Worm (Caenorhabditis elegans) whole organism, L4 larva: ENCODE data around the gene Y55F3BR.6.

Source experiments
- F10B5.3 ChIP-seq: sonication (generic microtip); optimal IDR thresholded peaks from 2 replicates; lab custom pipeline; 2016; ENCODE audit warnings: mild to moderate bottlenecking, missing genetic modification characterization, missing compliant biosample characterization
- F49E8.2 ChIP-seq: sonication (generic microtip); optimal IDR thresholded peaks from 2 replicates; lab custom pipeline; 2016; ENCODE audit warnings: missing compliant biosample characterization, mild to moderate bottlenecking, missing genetic modification characterization, borderline replicate concordance
- R02D3.7 ChIP-seq: fragments of 150-350 bp; sonication (generic microtip); optimal IDR thresholded peaks from 3 replicates; lab custom pipeline; 2014; ENCODE audit warnings: missing biosample characterization, missing genetic modification characterization
- T26A8.4 ChIP-seq: fragments of 200-800 bp; sonication (Bioruptor generic); IDR thresholded peaks from 2 replicates; pipeline ENCODE4 v1.3.6; 2022; ENCODE audit warnings: missing genetic modification characterization, missing compliant biosample characterization
- Y48G9A.11 ChIP-seq: fragments of 200-800 bp; sonication (Bioruptor generic); IDR thresholded peaks from 2 replicates; pipeline ENCODE4 v1.3.6; 2022; ENCODE audit warnings: missing genetic modification reagents, missing genetic modification characterization, missing compliant biosample characterization
- Y75B8A.6 ChIP-seq: fragments of 200-800 bp; sonication (Bioruptor generic); IDR thresholded peaks from 2 replicates; pipeline ENCODE4 v1.3.6; 2022; ENCODE audit warnings: missing genetic modification reagents, missing genetic modification characterization, missing compliant biosample characterization
- ZK337.2 ChIP-seq: fragments of 200-800 bp; sonication (Bioruptor generic); IDR thresholded peaks from 2 replicates; pipeline ENCODE4 v1.3.6; 2022; ENCODE audit warnings: missing genetic modification reagents, missing genetic modification characterization, missing compliant biosample characterization
- aha-1 ChIP-seq: fragments of 150-350 bp; peaks from one replicate; lab custom pipeline; 2014; ENCODE audit warnings: missing biosample characterization, missing genetic modification characterization
- ama-1 ChIP-seq: fragments of 150-350 bp; optimal IDR thresholded peaks from 2 replicates; lab custom pipeline; 2014; ENCODE audit warnings: inconsistent platforms, mixed read lengths
- arid-1 ChIP-seq: fragments of 200-800 bp; sonication (Bioruptor generic); conservative IDR thresholded peaks from 2 replicates; pipeline ENCODE4 v1.3.6; 2022; ENCODE audit warnings: missing genetic modification reagents, missing genetic modification characterization, missing compliant biosample characterization
- ceh-20 ChIP-seq: fragments of 200-800 bp; sonication (Bioruptor generic); IDR thresholded peaks from 2 replicates; pipeline ENCODE4 v1.3.6; 2022; ENCODE audit warnings: missing genetic modification reagents, missing genetic modification characterization, missing compliant biosample characterization
- ceh-28 ChIP-seq: fragments of 150-350 bp; optimal IDR thresholded peaks from 2 replicates; lab custom pipeline; 2014; ENCODE audit warnings: missing biosample characterization, missing genetic modification reagents, missing genetic modification characterization
- ceh-32 ChIP-seq: sonication (generic microtip); optimal IDR thresholded peaks from 2 replicates; lab custom pipeline; 2016; ENCODE audit warnings: mild to moderate bottlenecking, missing genetic modification characterization, missing compliant biosample characterization; ENCODE audit not compliant: poor library complexity
- ceh-44 ChIP-seq: fragments of 200-800 bp; sonication (Bioruptor generic); IDR thresholded peaks from 2 replicates; pipeline ENCODE4 v1.3.6; 2022; ENCODE audit warnings: missing genetic modification reagents, missing genetic modification characterization, missing compliant biosample characterization
- ceh-82 ChIP-seq: sonication (generic microtip); optimal IDR thresholded peaks from 2 replicates; lab custom pipeline; 2017; ENCODE audit warnings: missing biosample characterization, missing genetic modification characterization
- ctbp-1 ChIP-seq: fragments of 200-800 bp; sonication (Bioruptor generic); IDR thresholded peaks from 2 replicates; pipeline ENCODE4 v1.3.6; 2022; ENCODE audit warnings: missing genetic modification reagents, missing genetic modification characterization, missing compliant biosample characterization
- daf-8 ChIP-seq: fragments of 200-800 bp; sonication (Bioruptor generic); IDR thresholded peaks from 2 replicates; pipeline ENCODE4 v1.3.6; 2022; ENCODE audit warnings: missing genetic modification characterization, missing compliant biosample characterization
- dpl-1 ChIP-seq: fragments of 150-350 bp; optimal IDR thresholded peaks from 2 replicates; lab custom pipeline; 2014; ENCODE audit warnings: missing biosample characterization, missing genetic modification reagents, missing genetic modification characterization
- egl-43 ChIP-seq: fragments of 200-800 bp; sonication (Bioruptor generic); IDR thresholded peaks from 2 replicates; pipeline ENCODE4 v1.3.6; 2022; ENCODE audit warnings: missing genetic modification reagents, missing genetic modification characterization, missing compliant biosample characterization
- fkh-10 ChIP-seq: fragments of 150-350 bp; optimal IDR thresholded peaks from 2 replicates; lab custom pipeline; 2014; ENCODE audit warnings: missing biosample characterization, missing genetic modification reagents, missing genetic modification characterization
- hif-1 ChIP-seq, 2 experiments: sonication (generic microtip); optimal IDR thresholded peaks; 2 replicates each; lab custom pipeline; 2016 to 2017; ENCODE audit warnings: missing compliant biosample characterization in 2 of 2, missing genetic modification characterization in 2 of 2, missing genetic modification reagents in 2 of 2, missing genotype in 2 of 2, mild to moderate bottlenecking in 1 of 2
- hmg-1.1 ChIP-seq: fragments of 200-800 bp; sonication (Bioruptor generic); IDR thresholded peaks from 2 replicates; pipeline ENCODE4 v1.3.6; 2022; ENCODE audit warnings: missing genetic modification reagents, missing genetic modification characterization, missing compliant biosample characterization
- lin-1 ChIP-seq: fragments of 200-800 bp; sonication (Bioruptor generic); IDR thresholded peaks from 2 replicates; pipeline ENCODE4 v1.3.6; 2022; ENCODE audit warnings: missing genetic modification reagents, missing genetic modification characterization, missing compliant biosample characterization
- lin-13 ChIP-seq: fragments of 150-350 bp; optimal IDR thresholded peaks from 2 replicates; lab custom pipeline; 2014; ENCODE audit warnings: missing biosample characterization, missing genetic modification reagents, missing genetic modification characterization
- lin-38 ChIP-seq: fragments of 200-800 bp; sonication (Bioruptor generic); IDR thresholded peaks from 2 replicates; pipeline ENCODE4 v1.3.6; 2022; ENCODE audit warnings: missing genetic modification reagents, missing genetic modification characterization, missing compliant biosample characterization
- lir-3 ChIP-seq: sonication (generic microtip); optimal IDR thresholded peaks from 2 replicates; lab custom pipeline; 2016; ENCODE audit warnings: mild to moderate bottlenecking, missing genetic modification characterization, missing compliant biosample characterization
- madf-9 ChIP-seq: fragments of 200-800 bp; sonication (Bioruptor generic); conservative IDR thresholded peaks from 2 replicates; pipeline ENCODE4 v1.3.6; 2022; ENCODE audit warnings: missing genetic modification reagents, missing genetic modification characterization, missing compliant biosample characterization
- mdl-1 ChIP-seq, 2 experiments: fragments of 150-350 bp in 1 of 2; sonication (generic microtip) in 1 of 2; optimal IDR thresholded peaks; 2 replicates each; lab custom pipeline; 2014 to 2017; ENCODE audit warnings: missing biosample characterization in 2 of 2, missing genetic modification characterization in 2 of 2
- mep-1 ChIP-seq: fragments of 150-350 bp; sonication (generic microtip); optimal IDR thresholded peaks from 3 replicates; lab custom pipeline; 2014; ENCODE audit warnings: missing biosample characterization, missing genetic modification characterization
- mxl-2 ChIP-seq: fragments of 200-800 bp; sonication (Bioruptor generic); conservative IDR thresholded peaks from 2 replicates; pipeline ENCODE4 v1.3.6; 2022; ENCODE audit warnings: missing genetic modification reagents, missing genetic modification characterization, missing compliant biosample characterization
- mxl-3 ChIP-seq: fragments of 200-800 bp; sonication (Bioruptor generic); optimal IDR thresholded peaks from 2 replicates; lab custom pipeline; 2018; ENCODE audit warnings: mild to moderate bottlenecking, missing genetic modification characterization, missing compliant biosample characterization
- nhr-10 ChIP-seq: fragments of 150-350 bp; optimal IDR thresholded peaks from 2 replicates; lab custom pipeline; 2014; ENCODE audit warnings: missing biosample characterization, missing genetic modification characterization
- nhr-28 ChIP-seq: fragments of 150-350 bp; optimal IDR thresholded peaks from 2 replicates; lab custom pipeline; 2014; ENCODE audit warnings: missing biosample characterization, missing genetic modification characterization
- nhr-48 ChIP-seq: sonication (generic microtip); optimal IDR thresholded peaks from 2 replicates; lab custom pipeline; 2016; ENCODE audit warnings: mild to moderate bottlenecking, missing genetic modification characterization, missing compliant biosample characterization
- nhr-76 ChIP-seq: fragments of 150-350 bp; optimal IDR thresholded peaks from 2 replicates; lab custom pipeline; 2014; ENCODE audit warnings: missing biosample characterization, missing genetic modification characterization
- php-3 ChIP-seq: fragments of 200-800 bp; sonication (Bioruptor generic); IDR thresholded peaks from 2 replicates; pipeline ENCODE4 v1.3.6; 2022; ENCODE audit warnings: missing genetic modification reagents, missing genetic modification characterization, missing compliant biosample characterization
- pqm-1 ChIP-seq: sonication (generic microtip); optimal IDR thresholded peaks from 2 replicates; lab custom pipeline; 2017; ENCODE audit warnings: missing biosample characterization, missing genetic modification characterization
- sdz-12 ChIP-seq: fragments of 200-800 bp; sonication (Bioruptor generic); optimal IDR thresholded peaks from 2 replicates; lab custom pipeline; 2018; ENCODE audit warnings: mild to moderate bottlenecking, missing genetic modification characterization, missing compliant biosample characterization
- skn-1 ChIP-seq: fragments of 150-350 bp; optimal IDR thresholded peaks from 2 replicates; lab custom pipeline; 2014; ENCODE audit warnings: missing biosample characterization, missing genetic modification characterization
- snpc-1.2 ChIP-seq: fragments of 200-800 bp; sonication (Bioruptor generic); IDR thresholded peaks from 2 replicates; pipeline ENCODE4 v1.3.6; 2022; ENCODE audit warnings: missing genetic modification reagents, missing genetic modification characterization, missing compliant biosample characterization
- spr-1 ChIP-seq: sonication (generic microtip); optimal IDR thresholded peaks from 2 replicates; lab custom pipeline; 2016; ENCODE audit warnings: mild to moderate bottlenecking, missing genetic modification characterization, missing compliant biosample characterization
- spr-3 ChIP-seq: fragments of 200-800 bp; sonication (Bioruptor generic); optimal IDR thresholded peaks from 2 replicates; lab custom pipeline; 2018; ENCODE audit warnings: mild to moderate bottlenecking, missing genetic modification characterization, missing compliant biosample characterization
- tag-97 ChIP-seq: fragments of 200-800 bp; sonication (Bioruptor generic); IDR thresholded peaks from 2 replicates; pipeline ENCODE4 v1.3.6; 2022; ENCODE audit warnings: missing genetic modification characterization, missing compliant biosample characterization
- tra-1 ChIP-seq: fragments of 200-800 bp; sonication (Bioruptor generic); IDR thresholded peaks from 2 replicates; pipeline ENCODE4 v1.3.6; 2022; ENCODE audit warnings: missing genetic modification reagents, missing genetic modification characterization, missing compliant biosample characterization
- zfp-2 ChIP-seq: sonication (generic microtip); optimal IDR thresholded peaks from 2 replicates; lab custom pipeline; 2016; ENCODE audit warnings: mild to moderate bottlenecking, missing genetic modification characterization, missing compliant biosample characterization
- zip-11 ChIP-seq: fragments of 200-800 bp; sonication (Bioruptor generic); IDR thresholded peaks from 2 replicates; pipeline ENCODE4 v1.3.6; 2022; ENCODE audit warnings: missing genetic modification characterization, missing compliant biosample characterization

The Y55F3BR.6 gene

DNA sequence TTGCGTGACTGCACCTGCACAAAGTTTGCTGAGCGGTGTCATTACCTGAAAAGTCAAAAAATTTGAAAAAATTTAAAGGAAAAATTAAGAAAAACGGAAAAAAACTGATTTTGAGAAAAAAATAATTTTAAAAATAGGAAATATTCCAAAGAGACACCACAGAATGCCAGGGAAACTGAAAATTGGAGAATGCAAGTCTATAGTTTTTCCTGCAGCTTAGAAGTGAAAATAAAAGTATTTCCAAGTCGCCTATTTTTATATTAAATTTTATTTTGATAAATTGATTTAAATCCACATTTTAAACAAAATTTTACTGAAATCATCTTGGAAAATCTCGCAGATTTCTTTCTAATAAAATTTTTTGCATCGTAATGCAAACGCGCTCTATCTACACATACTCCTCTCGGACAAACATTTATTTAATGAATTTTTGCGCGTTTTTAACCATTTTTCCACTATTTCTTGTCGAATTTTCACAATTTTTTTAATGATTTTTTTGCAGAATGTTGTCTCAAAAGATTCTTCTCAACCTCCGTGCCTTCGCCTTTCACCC lies 45.3 kb downstream of the Y55F3BR.6 start, which contains the start of the genes F56B3.11 and ech-5 (continued):
- TF ChIP-seq sdz-12 (GFP tag; lab: Kevin White, UChicago) (peak; percentile 40), egl-43 (GFP tag; lab: Robert Waterston, UW) (no peak), hif-1 (tag; optimal IDR thresholded peaks at IDR 0.05; lab: Kevin White, UChicago) (peak in 1 of 2 experiments; percentile 91), ctbp-1 (no peak), hmg-1.1 (peak; percentile 69), mxl-3 (GFP tag; lab: Kevin White, UChicago) (no peak), nhr-76 (tag; lab: Kevin White, UChicago) (no peak), lin-13 (GFP tag; lab: Kevin White, UChicago) (peak; percentile 1), nhr-28 (tag; lab: Kevin White, UChicago) (peak; percentile 7), skn-1 (tag; lab: Kevin White, UChicago) (no peak), daf-8 (GFP tag; lab: Robert Waterston, UW) (no peak), lir-3 (tag; lab: Kevin White, UChicago) (peak; percentile 43), snpc-1.2 (GFP tag; lab: Robert Waterston, UW) (no peak), mdl-1 (tag; optimal IDR thresholded peaks at IDR 0.05; lab: Kevin White, UChicago) (no peak), Y75B8A.6 (GFP tag; lab: Robert Waterston, UW) (no peak), lin-38 (GFP tag; lab: Robert Waterston, UW) (peak; percentile 96), mep-1 (peak; percentile 88), zfp-2 (tag; lab: Kevin White, UChicago) (peak; percentile 61), aha-1 (tag; lab: Kevin White, UChicago) (peak; percentile 81), fkh-10 (peak; percentile 5), F49E8.2 (tag; lab: Kevin White, UChicago) (peak; percentile 1), ceh-82 (tag; lab: Kevin White, UChicago) (no peak)

ce11 chrIV:795383-795872 lies 46.5 kb downstream of the Y55F3BR.6 start, which contains the start of gene skr-18:
skr-18 (minus strand) TSS chrIV:795433.
- no peak for TF ChIP-seq T26A8.4 (GFP tag; lab: Robert Waterston, UW)
- TF ChIP-seq ceh-32 = no peak
- peak; percentile 47; the same call in 1 of the 2 replicates for TF ChIP-seq arid-1
- TF ChIP-seq ZK337.2 = no peak
- TF ChIP-seq ceh-82 (tag; lab: Kevin White, UChicago) = no peak
- TF ChIP-seq ceh-20 = no peak
- no peak for TF ChIP-seq tra-1 (GFP tag; lab: Robert Waterston, UW)
- TF ChIP-seq R02D3.7 = no peak
- peak; percentile 65 for TF ChIP-seq lin-38 (GFP tag; lab: Robert Waterston, UW)
- TF ChIP-seq nhr-10 (tag; lab: Kevin White, UChicago) = no peak

ce11 chrIV:794275-794674 lies 47.7 kb downstream of the Y55F3BR.6 start, which contains the start of gene F56B3.4:
F56B3.4 (minus strand) TSS chrIV:794275.
- TF ChIP-seq ama-1 (lab: Kevin White, UChicago) (peak; percentile 20), aha-1 (tag; lab: Kevin White, UChicago) (peak; percentile 42), Y48G9A.11 (GFP tag; lab: Robert Waterston, UW) (peak; percentile 41; the same call in 1 of the 2 replicates), ceh-28 (tag; lab: Kevin White, UChicago) (peak; percentile 17), arid-1 (no peak), R02D3.7 (no peak), lin-38 (GFP tag; lab: Robert Waterston, UW) (peak; percentile 57)

ce11 chrIV:787755-788154 lies 54.2 kb downstream of the Y55F3BR.6 start, which contains the start of gene F56B3.6:
F56B3.6 (plus strand) TSS chrIV:788055.
- TF ChIP-seq mxl-2 (GFP tag; lab: Robert Waterston, UW) (no peak), spr-3 (no peak), pqm-1 (tag; lab: Kevin White, UChicago) (no peak), spr-1 (no peak), dpl-1 (GFP tag; lab: Kevin White, UChicago) (no peak), egl-43 (GFP tag; lab: Robert Waterston, UW) (no peak), F10B5.3 (tag; lab: Kevin White, UChicago) (no peak), ceh-44 (GFP tag; lab: Robert Waterston, UW) (no peak), snpc-1.2 (GFP tag; lab: Robert Waterston, UW) (no peak), tag-97 (no peak), madf-9 (GFP tag; lab: Robert Waterston, UW) (no peak), zip-11 (GFP tag; lab: Robert Waterston, UW) (no peak), php-3 (GFP tag; lab: Robert Waterston, UW) (no peak), lin-1 (GFP tag; lab: Robert Waterston, UW) (no peak), nhr-48 (tag; lab: Kevin White, UChicago) (no peak)
